Fruit fly (Drosophila melanogaster): Measurements from ENCODE around the gene mthl7.

The mthl7 gene

DNA sequence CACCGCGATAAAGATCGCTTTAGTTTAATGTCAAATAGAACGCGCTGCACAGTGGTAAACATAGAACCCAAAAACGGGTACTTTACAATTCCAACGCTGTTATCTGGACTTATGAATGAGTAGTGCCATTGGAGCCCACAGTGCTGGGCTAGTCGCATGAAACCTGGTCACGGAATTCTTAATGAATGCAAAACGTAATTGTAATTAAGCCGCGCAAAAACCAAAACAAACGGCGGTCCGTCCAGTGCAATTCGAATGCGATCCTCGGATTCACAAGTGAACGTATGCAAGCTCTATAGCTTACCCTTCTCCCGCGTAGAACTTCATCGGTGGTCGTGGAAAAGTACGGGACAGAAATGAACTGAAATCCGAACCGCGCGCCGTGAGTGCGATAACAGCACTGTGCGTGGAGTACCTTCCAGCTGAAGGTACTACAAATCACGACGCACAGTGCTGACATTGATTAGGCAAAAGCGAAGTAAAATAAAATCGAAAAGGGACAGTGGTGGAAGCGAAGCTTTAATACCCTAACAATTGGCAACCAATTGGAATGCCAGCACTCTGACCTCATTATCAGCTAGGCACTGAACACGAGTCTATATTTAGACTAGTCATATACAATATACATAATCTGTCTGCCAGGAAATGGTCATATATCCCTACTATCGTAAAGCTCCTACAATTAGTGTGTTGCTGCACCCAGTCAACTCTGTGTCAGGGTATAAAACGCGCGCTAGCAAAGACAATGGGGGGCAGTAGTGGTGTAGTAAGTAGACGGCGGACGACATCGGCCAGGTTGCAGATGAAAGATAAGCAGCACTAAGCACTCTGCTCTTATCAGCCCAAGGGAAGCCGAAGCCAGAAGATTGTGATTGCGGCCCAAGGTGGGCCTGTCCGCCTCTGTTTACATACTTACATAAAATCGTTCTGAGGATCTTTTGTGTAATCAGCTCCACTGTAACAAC lies 5.2 kb upstream of the mthl7 start (continued):
- TF ChIP-seq CG34376 (GFP tag; optimal IDR thresholded peaks at IDR 0.05) (peak; percentile 97), Usf (GFP tag; optimal IDR thresholded peaks at IDR 0.05) (no peak), kni (GFP tag; optimal IDR thresholded peaks at IDR 0.05) (no peak), CoRest (tag; optimal IDR thresholded peaks at IDR 0.05) (peak; percentile 59), CG7271 (tag; optimal IDR thresholded peaks at IDR 0.05) (no peak), Chrac-16 (GFP tag; optimal IDR thresholded peaks at IDR 0.05) (peak; percentile 34), HmgD (GFP tag; optimal IDR thresholded peaks at IDR 0.05) (peak; percentile 49), lab (GFP tag; optimal IDR thresholded peaks at IDR 0.05) (peak; percentile 70), pzg (GFP tag; optimal IDR thresholded peaks at IDR 0.05) (no peak), CG9932 (GFP tag; IDR thresholded peaks at IDR 0.05) (peak; percentile 62), CG34224 (GFP tag; IDR thresholded peaks at IDR 0.05; ENCODE audit: partially characterized antibody) (0 out of 3 replicates have a peak, but pooled peaks have one; percentile 15), her (GFP tag; optimal IDR thresholded peaks at IDR 0.05) (peak; percentile 2), CG10366 (GFP tag; IDR thresholded peaks at IDR 0.05) (peak; percentile 41; the same call in 1 of the 2 replicates), Aef1 (GFP tag; IDR thresholded peaks at IDR 0.05) (peak; percentile 51), chm (GFP tag; IDR thresholded peaks at IDR 0.05) (no peak), Sin3A (optimal IDR thresholded peaks at IDR 0.05) (no peak), yki (optimal IDR thresholded peaks at IDR 0.05) (no peak), ranshi (GFP tag; IDR thresholded peaks at IDR 0.05) (peak; percentile 30; the same call in 1 of the 2 replicates), sc (optimal IDR thresholded peaks at IDR 0.05) (no peak), sc (GFP tag; optimal IDR thresholded peaks at IDR 0.05) (peak; percentile 6), CG8924 (tag; optimal IDR thresholded peaks at IDR 0.05) (peak; percentile 20), Dll (GFP tag; IDR thresholded peaks at IDR 0.05; ENCODE audit: partially characterized antibody) (no peak), CG14441 (GFP tag; IDR thresholded peaks at IDR 0.05) (peak; percentile 60), C15 (GFP tag; IDR thresholded peaks at IDR 0.05) (no peak), CG1647 (GFP tag; optimal IDR thresholded peaks at IDR 0.05) (peak; percentile 27), CG42726 (GFP tag; IDR thresholded peaks at IDR 0.05; ENCODE audit: partially characterized antibody) (no peak), oc (tag; optimal IDR thresholded peaks at IDR 0.05) (peak; percentile 20), sob (GFP tag; IDR thresholded peaks at IDR 0.05) (peak; percentile 42; the same call in 1 of the 2 replicates), tap (tag; optimal IDR thresholded peaks at IDR 0.05) (peak; percentile 31), Hmx (GFP tag; optimal IDR thresholded peaks at IDR 0.05) (no peak), CG5245 (GFP tag; optimal IDR thresholded peaks at IDR 0.05) (no peak), luna (GFP tag; optimal IDR thresholded peaks at IDR 0.05) (peak; percentile 1), trem (tag; optimal IDR thresholded peaks at IDR 0.05) (no peak), mirr (GFP tag; optimal IDR thresholded peaks at IDR 0.05) (peak; percentile 93), bbx (GFP tag; IDR thresholded peaks at IDR 0.05; ENCODE audit: partially characterized antibody) (no peak), Ravus (GFP tag; IDR thresholded peaks at IDR 0.05) (no peak), slp2 (GFP tag; optimal IDR thresholded peaks at IDR 0.05) (peak; percentile 9), CG7556 (GFP tag; optimal IDR thresholded peaks at IDR 0.05) (peak; percentile 38), Dek (tag; optimal IDR thresholded peaks at IDR 0.05) (peak; percentile 17), lola (GFP tag; optimal IDR thresholded peaks at IDR 0.05) (no peak), ewg (GFP tag; optimal IDR thresholded peaks at IDR 0.05) (peak; percentile 32), CG1233 (GFP tag; optimal IDR thresholded peaks at IDR 0.05) (no peak), esg (GFP tag; conservative IDR thresholded peaks at IDR 0.05) (peak; percentile 36), CG9727 (GFP tag; optimal IDR thresholded peaks at IDR 0.05) (peak; percentile 27), CG1529 (GFP tag; optimal IDR thresholded peaks at IDR 0.05) (peak; percentile 2), Sox102F (GFP tag; optimal IDR thresholded peaks at IDR 0.05) (peak; percentile 62), CG6272 (GFP tag; IDR thresholded peaks at IDR 0.05) (peak; percentile 46; the same call in 1 of the 2 replicates), CG17912 (GFP tag; optimal IDR thresholded peaks at IDR 0.05) (no peak), grau (tag; optimal IDR thresholded peaks at IDR 0.05) (peak; percentile 36)
